Worm (Caenorhabditis elegans): ENCODE data around the gene K09G1.1.

DNA sequence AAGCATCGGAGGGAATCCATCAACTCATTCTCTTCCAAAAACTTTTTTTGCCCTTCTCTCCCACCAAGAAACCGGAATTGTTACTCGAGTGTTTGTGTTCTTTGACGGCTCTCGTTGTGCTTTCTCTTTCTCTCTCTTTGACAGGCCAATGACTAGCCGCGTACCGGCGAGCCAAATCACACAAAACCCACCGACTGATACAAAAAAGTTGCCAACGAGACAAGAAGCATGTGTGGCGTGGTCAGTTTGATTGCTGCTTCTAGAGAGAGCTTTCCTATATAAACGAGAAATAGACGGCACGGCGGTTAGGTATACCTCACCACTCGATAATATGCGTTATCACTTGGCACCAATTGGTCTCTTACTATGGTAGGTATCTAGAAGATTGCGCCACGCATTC, 32.4 kb downstream of the K09G1.1 start, which contains the start of gene pqn-63:
- no peak for TF ChIP-seq ceh-9 (tag; optimal IDR thresholded peaks at IDR 0.05)
- no peak for TF ChIP-seq dmd-4 (tag; optimal IDR thresholded peaks at IDR 0.05; ENCODE audit: borderline replicate concordance)
- TF ChIP-seq mec-3 (tag; optimal IDR thresholded peaks at IDR 0.05; ENCODE audit: borderline replicate concordance): no peak
- no peak for TF ChIP-seq lin-11 (tag; optimal IDR thresholded peaks at IDR 0.05)
- no peak for TF ChIP-seq fax-1 (tag; optimal IDR thresholded peaks at IDR 0.05)
- no peak for TF ChIP-seq syd-9 (tag; optimal IDR thresholded peaks at IDR 0.05)
- no peak for TF ChIP-seq pros-1 (tag; optimal IDR thresholded peaks at IDR 0.05)
- TF ChIP-seq dve-1 (tag; optimal IDR thresholded peaks at IDR 0.05): no peak
- TF ChIP-seq tbx-2 (tag; optimal IDR thresholded peaks at IDR 0.05): no peak

All from whole organism, late embryonic.